Fruit fly (Drosophila melanogaster): ENCODE results near the gene CG43450.

CG43450 gene

dm6 chr3R:12194911-12195310, at the start of gene CG43450, which contains the start of gene eIF3d2:
Gene CG43450 (plus strand): TSS chr3R:12195294.
Gene eIF3d2 (minus strand): TSS chr3R:12195011.
- TF ChIP-seq CG13204 (GFP tag; optimal IDR thresholded peaks at IDR 0.05) = no peak
- no peak for TF ChIP-seq CG14655 (GFP tag; optimal IDR thresholded peaks at IDR 0.05)
- TF ChIP-seq Ets98B (GFP tag; IDR thresholded peaks at IDR 0.05) = no peak
- no peak for TF ChIP-seq CG32121 (GFP tag; IDR thresholded peaks at IDR 0.05)
- no peak for TF ChIP-seq CG12605 (GFP tag; IDR thresholded peaks at IDR 0.05)
- no peak for TF ChIP-seq D1 (tag; optimal IDR thresholded peaks at IDR 0.05)
- no peak for TF ChIP-seq gl (tag; optimal IDR thresholded peaks at IDR 0.05)
- TF ChIP-seq CG34367 (tag; optimal IDR thresholded peaks at IDR 0.05) = no peak
- no peak for TF ChIP-seq Snoo (tag; optimal IDR thresholded peaks at IDR 0.05)
- TF ChIP-seq rn (GFP tag; IDR thresholded peaks at IDR 0.05) = no peak
- TF ChIP-seq CG4496 (GFP tag; IDR thresholded peaks at IDR 0.05) = no peak
- TF ChIP-seq Pif1B (GFP tag; optimal IDR thresholded peaks at IDR 0.05) = no peak
- TF ChIP-seq CG8301 (tag; optimal IDR thresholded peaks at IDR 0.05) = no peak
- TF ChIP-seq Pif1A (GFP tag; optimal IDR thresholded peaks at IDR 0.05) = no peak
- TF ChIP-seq CG10348 (GFP tag; IDR thresholded peaks at IDR 0.05) = no peak
- no peak for TF ChIP-seq CG17806 (tag; optimal IDR thresholded peaks at IDR 0.05)
- no peak for TF ChIP-seq fd96Ca (GFP tag; IDR thresholded peaks at IDR 0.05)
- no peak for TF ChIP-seq CG8159 (tag; optimal IDR thresholded peaks at IDR 0.05)

DNA sequence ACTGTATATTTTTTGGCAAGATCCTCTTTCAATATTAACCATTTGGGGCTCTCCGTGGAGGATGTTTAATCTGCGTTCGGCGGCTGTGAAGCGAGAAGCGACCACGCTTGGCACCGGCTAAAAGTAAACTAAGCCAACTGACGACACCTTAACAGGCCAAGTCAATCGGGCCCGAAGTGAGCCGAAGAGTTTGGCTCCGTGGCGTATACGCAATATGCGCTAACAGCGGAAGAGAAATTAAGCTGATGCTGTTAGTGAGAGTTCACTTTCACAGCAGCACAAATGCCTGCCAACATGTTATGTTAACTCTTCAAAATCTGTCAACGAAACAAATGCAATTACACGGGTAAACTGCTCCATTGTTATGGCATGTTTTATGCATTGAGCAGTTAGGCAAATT, 36.6 kb upstream of the CG43450 start, which contains the start of gene dpr15:
Gene dpr15, minus strand, starts transcription at position 101 of the 400 bp plus-strand sequence.
- TF ChIP-seq CG8159 (tag; optimal IDR thresholded peaks at IDR 0.05) (no peak), CG34367 (tag; optimal IDR thresholded peaks at IDR 0.05) (no peak), EcR (GFP tag; optimal IDR thresholded peaks at IDR 0.05) (no peak), CG17806 (tag; optimal IDR thresholded peaks at IDR 0.05) (no peak)

dm6 chr3R:12166086-12166485, 29.0 kb upstream of the CG43450 start, which contains the start of gene Cpn:
Gene Cpn (minus strand): TSS chr3R:12166186.
- TF ChIP-seq Snoo (tag; optimal IDR thresholded peaks at IDR 0.05) (no peak), CG8159 (tag; optimal IDR thresholded peaks at IDR 0.05) (no peak), CG8301 (tag; optimal IDR thresholded peaks at IDR 0.05) (no peak), CG15710 (tag; optimal IDR thresholded peaks at IDR 0.05) (no peak), CG34367 (tag; optimal IDR thresholded peaks at IDR 0.05) (no peak), CG9948 (tag; optimal IDR thresholded peaks at IDR 0.05) (no peak), CG17806 (tag; optimal IDR thresholded peaks at IDR 0.05) (no peak), CG12605 (GFP tag; IDR thresholded peaks at IDR 0.05) (no peak), D1 (tag; optimal IDR thresholded peaks at IDR 0.05) (no peak), CG4496 (GFP tag; IDR thresholded peaks at IDR 0.05) (no peak), CG32121 (GFP tag; IDR thresholded peaks at IDR 0.05) (no peak), rn (GFP tag; IDR thresholded peaks at IDR 0.05) (no peak)

DNA sequence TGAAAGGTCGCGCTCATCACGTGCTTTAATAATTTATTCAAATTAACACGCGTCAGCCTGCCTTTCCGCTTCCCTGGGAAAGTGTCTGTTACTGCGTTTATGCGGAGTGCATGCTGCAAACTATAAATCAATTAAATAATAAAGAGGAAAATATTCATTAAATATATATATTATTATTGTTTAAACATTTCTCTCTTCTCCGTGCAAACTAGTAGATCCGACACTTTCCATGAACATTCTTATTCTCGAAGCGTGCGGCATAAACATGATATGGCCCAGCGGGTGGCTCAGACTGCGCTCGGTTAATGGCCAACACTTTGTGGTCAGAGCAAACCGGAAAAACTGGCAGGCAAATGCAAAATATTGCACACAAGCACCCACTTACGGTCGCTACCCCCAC, 26.7 kb upstream of the CG43450 start:
- TF ChIP-seq CG34367 (tag; optimal IDR thresholded peaks at IDR 0.05) (no peak), fd96Ca (GFP tag; IDR thresholded peaks at IDR 0.05) (peak; percentile 55; the same call in 2 of the 3 replicates), CG12605 (GFP tag; IDR thresholded peaks at IDR 0.05) (peak; percentile 22; the same call in 1 of the 2 replicates), CG10348 (GFP tag; IDR thresholded peaks at IDR 0.05) (no peak), CG8159 (tag; optimal IDR thresholded peaks at IDR 0.05) (peak; percentile 3), CG4496 (GFP tag; IDR thresholded peaks at IDR 0.05) (peak; percentile 58; the same call in 2 of the 3 replicates), Ets98B (GFP tag; IDR thresholded peaks at IDR 0.05) (peak; percentile 18; the same call in 1 of the 2 replicates), CG14655 (GFP tag; optimal IDR thresholded peaks at IDR 0.05) (peak; percentile 52), CG32121 (GFP tag; IDR thresholded peaks at IDR 0.05) (no peak)

DNA sequence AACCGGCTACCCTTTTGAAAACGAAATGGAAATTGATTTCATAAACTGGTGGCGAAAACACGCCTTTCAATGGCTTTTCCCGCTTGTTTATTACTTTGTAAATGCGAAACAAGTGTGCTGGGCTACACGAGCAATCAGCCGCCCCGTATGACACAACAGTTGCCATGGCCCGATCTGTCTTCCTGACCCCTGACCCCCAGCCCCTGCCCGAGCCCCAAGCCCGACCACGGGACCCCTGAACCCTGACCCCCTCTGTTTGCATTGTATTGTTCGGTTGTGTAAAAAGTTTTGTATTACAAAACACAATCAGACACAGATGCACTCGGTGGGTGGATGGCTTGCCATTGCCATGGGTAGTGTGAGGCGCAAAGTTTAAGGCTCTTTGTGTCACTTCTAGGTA, 9.5 kb upstream of the CG43450 start:
- TF ChIP-seq CG17806 (tag; optimal IDR thresholded peaks at IDR 0.05) = no peak
- TF ChIP-seq gl (tag; optimal IDR thresholded peaks at IDR 0.05) = no peak
- no peak for TF ChIP-seq D1 (tag; optimal IDR thresholded peaks at IDR 0.05)
- no peak for TF ChIP-seq CG10348 (GFP tag; IDR thresholded peaks at IDR 0.05)
- TF ChIP-seq Snoo (tag; optimal IDR thresholded peaks at IDR 0.05) = no peak
- no peak for TF ChIP-seq Pif1B (GFP tag; optimal IDR thresholded peaks at IDR 0.05)
- no peak for TF ChIP-seq CG12605 (GFP tag; IDR thresholded peaks at IDR 0.05)
- no peak for TF ChIP-seq Pif1A (GFP tag; optimal IDR thresholded peaks at IDR 0.05)
- no peak for TF ChIP-seq CG8301 (tag; optimal IDR thresholded peaks at IDR 0.05)
- TF ChIP-seq Ets98B (GFP tag; IDR thresholded peaks at IDR 0.05) = no peak
- no peak for TF ChIP-seq CG8159 (tag; optimal IDR thresholded peaks at IDR 0.05)
- no peak for TF ChIP-seq rn (GFP tag; IDR thresholded peaks at IDR 0.05)
- no peak for TF ChIP-seq CG13204 (GFP tag; optimal IDR thresholded peaks at IDR 0.05)
- no peak for TF ChIP-seq CG34367 (tag; optimal IDR thresholded peaks at IDR 0.05)
- no peak for TF ChIP-seq fd96Ca (GFP tag; IDR thresholded peaks at IDR 0.05)
- TF ChIP-seq CG9948 (tag; optimal IDR thresholded peaks at IDR 0.05) = no peak
- no peak for TF ChIP-seq CG32121 (GFP tag; IDR thresholded peaks at IDR 0.05)
- no peak for TF ChIP-seq CG4496 (GFP tag; IDR thresholded peaks at IDR 0.05)

- TF ChIP-seq Pif1A (GFP tag; optimal IDR thresholded peaks at IDR 0.05) (peak; percentile 8), CG8159 (tag; optimal IDR thresholded peaks at IDR 0.05) (peak; percentile 53), CG4496 (GFP tag; IDR thresholded peaks at IDR 0.05) (0 out of 3 replicates have a peak, but pooled peaks have one; percentile 31), CG14655 (GFP tag; optimal IDR thresholded peaks at IDR 0.05) (peak; percentile 37), CG15710 (tag; optimal IDR thresholded peaks at IDR 0.05) (peak; percentile 55), CG13204 (GFP tag; optimal IDR thresholded peaks at IDR 0.05) (no peak)
Measured at dm6 chr3R:12196100-12196499, 1.0 kb downstream of the CG43450 start.

DNA sequence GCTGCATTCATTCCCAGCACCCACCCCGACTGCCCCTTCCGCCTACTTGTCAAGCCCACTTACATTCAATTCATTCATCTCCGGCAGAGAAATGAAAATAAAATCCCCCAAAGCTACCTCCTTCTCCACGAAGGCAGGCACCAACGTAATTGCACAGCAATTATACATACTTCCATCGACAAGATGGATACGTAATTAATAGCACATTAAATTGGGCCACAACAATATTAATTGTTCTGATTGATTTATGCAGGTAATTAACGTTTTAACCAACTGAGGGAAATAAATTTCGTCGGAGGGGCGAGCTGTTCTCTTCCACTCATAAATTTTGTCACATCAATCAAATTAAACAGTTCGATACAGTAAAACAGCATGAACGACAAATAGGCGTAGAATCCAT, 2.5 kb downstream of the CG43450 start, which contains the start of gene Adk1:
Gene Adk1, plus strand, starts transcription at position 301 of the 400 bp plus-strand sequence.
- TF ChIP-seq CG32121 (GFP tag; IDR thresholded peaks at IDR 0.05) = no peak
- no peak for TF ChIP-seq CG12605 (GFP tag; IDR thresholded peaks at IDR 0.05)
- no peak for TF ChIP-seq Pif1A (GFP tag; optimal IDR thresholded peaks at IDR 0.05)
- TF ChIP-seq EcR (GFP tag; optimal IDR thresholded peaks at IDR 0.05) = no peak
- TF ChIP-seq D1 (tag; optimal IDR thresholded peaks at IDR 0.05) = no peak
- no peak for TF ChIP-seq fd96Ca (GFP tag; IDR thresholded peaks at IDR 0.05)
- TF ChIP-seq CG8159 (tag; optimal IDR thresholded peaks at IDR 0.05) = no peak
